Fruit fly (Drosophila melanogaster): Measurements from ENCODE around the gene ftz-f1.

DNA sequence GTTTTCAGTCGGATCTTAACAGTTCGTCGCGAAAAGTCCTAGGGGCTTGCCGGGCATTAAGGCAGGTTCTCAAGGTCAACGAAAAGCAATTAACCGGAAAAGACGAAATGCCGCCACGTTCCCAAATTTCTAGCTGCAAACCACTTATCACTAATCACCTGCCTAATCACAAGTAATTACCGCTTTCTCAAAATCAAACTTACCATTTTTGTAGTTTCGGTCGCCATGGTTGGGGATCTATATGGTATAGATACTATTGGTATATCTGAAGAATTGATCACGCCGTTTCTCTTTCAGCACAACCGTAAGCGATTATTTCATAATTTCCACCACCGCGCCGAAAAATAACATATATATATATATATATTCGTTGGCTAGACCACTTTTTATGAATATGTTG is 44.7 kb upstream of the ftz-f1 start:
- TF ChIP-seq Blimp-1 (GFP tag; optimal IDR thresholded peaks at IDR 0.05): no peak
- TF ChIP-seq Eip75B (GFP tag; optimal IDR thresholded peaks at IDR 0.05): no peak
- TF ChIP-seq Met (GFP tag; optimal IDR thresholded peaks at IDR 0.05): no peak
- TF ChIP-seq Ets21C (GFP tag; optimal IDR thresholded peaks at IDR 0.05): no peak

Data from whole organism, prepupa.